Fruit fly (Drosophila melanogaster): ENCODE results near the gene CG3407.

The CG3407 gene

DNA sequence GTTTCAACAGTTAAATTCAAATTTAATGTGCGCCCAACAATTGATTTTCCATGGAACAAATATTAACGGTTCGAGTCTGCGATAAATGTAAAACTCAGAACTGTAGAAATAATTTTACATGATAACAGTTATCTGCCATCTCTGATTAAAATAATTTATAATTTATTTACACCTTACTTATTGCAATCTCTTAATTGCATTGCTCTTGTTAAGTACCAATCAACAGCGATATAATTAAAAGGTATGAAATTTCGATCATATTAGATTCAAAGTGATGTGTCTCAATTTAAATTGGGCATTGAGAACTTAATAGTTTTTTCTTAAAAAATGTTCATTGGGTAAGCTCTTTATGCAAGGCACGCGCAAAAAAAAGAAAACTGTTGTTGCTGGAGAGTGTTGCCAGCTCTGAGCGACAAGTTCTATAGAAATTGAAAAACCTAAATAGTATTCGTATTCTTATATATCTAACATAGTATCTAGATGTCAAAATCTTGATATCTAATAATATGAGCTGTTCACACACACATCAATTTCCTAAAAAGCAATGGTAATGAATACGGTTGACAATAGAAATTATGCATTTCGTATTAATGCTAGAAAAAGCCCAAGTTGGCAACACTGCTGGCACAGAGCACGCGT is 10.3 kb downstream of the CG3407 start (continued):
- TF ChIP-seq CrebB (tag; optimal IDR thresholded peaks at IDR 0.05): peak; percentile 68
- TF ChIP-seq CG1529 (GFP tag; optimal IDR thresholded peaks at IDR 0.05): peak; percentile 26
- TF ChIP-seq CG1792 (GFP tag; optimal IDR thresholded peaks at IDR 0.05): peak; percentile 13
- TF ChIP-seq ewg (GFP tag; optimal IDR thresholded peaks at IDR 0.05): peak; percentile 71
- no peak for TF ChIP-seq ro (GFP tag; IDR thresholded peaks at IDR 0.05)
- TF ChIP-seq Jarid2 (GFP tag; optimal IDR thresholded peaks at IDR 0.05): no peak
- TF ChIP-seq gt (GFP tag; IDR thresholded peaks at IDR 0.05): no peak
- peak; percentile 98 for TF ChIP-seq grn (GFP tag; optimal IDR thresholded peaks at IDR 0.05)
- no peak for TF ChIP-seq Stat92E (GFP tag; optimal IDR thresholded peaks at IDR 0.05)
- TF ChIP-seq luna (GFP tag; optimal IDR thresholded peaks at IDR 0.05): no peak
- TF ChIP-seq grau (tag; optimal IDR thresholded peaks at IDR 0.05): peak; percentile 80
- no peak for TF ChIP-seq gcm2 (GFP tag; optimal IDR thresholded peaks at IDR 0.05)
- TF ChIP-seq unc-4 (GFP tag; IDR thresholded peaks at IDR 0.05; ENCODE audit: partially characterized antibody): 0 out of 2 replicates have a peak, but pooled peaks have one; percentile 13
- TF ChIP-seq CG30431 (GFP tag; optimal IDR thresholded peaks at IDR 0.05): peak; percentile 39
- peak; percentile 61 for TF ChIP-seq CG9437 (GFP tag; optimal IDR thresholded peaks at IDR 0.05)
- no peak for TF ChIP-seq CG7839 (tag; optimal IDR thresholded peaks at IDR 0.05)
- peak; percentile 62 for TF ChIP-seq Hsf (GFP tag; optimal IDR thresholded peaks at IDR 0.05)
- TF ChIP-seq gsb (GFP tag; IDR thresholded peaks at IDR 0.05): peak; percentile 43; the same call in 1 of the 2 replicates
- peak; percentile 75 for TF ChIP-seq Atf6 (GFP tag; IDR thresholded peaks at IDR 0.05)
- TF ChIP-seq CG6765 (GFP tag; optimal IDR thresholded peaks at IDR 0.05): peak; percentile 46
- TF ChIP-seq emc (GFP tag; optimal IDR thresholded peaks at IDR 0.05): no peak
- peak; percentile 45 for TF ChIP-seq CG31224 (GFP tag; IDR thresholded peaks at IDR 0.05)
- TF ChIP-seq CG3407 (GFP tag; optimal IDR thresholded peaks at IDR 0.05): no peak
- peak; percentile 60 for TF ChIP-seq CG1233 (GFP tag; optimal IDR thresholded peaks at IDR 0.05)
- TF ChIP-seq CG14860 (GFP tag; IDR thresholded peaks at IDR 0.05; ENCODE audit: partially characterized antibody): no peak
- no peak for TF ChIP-seq trem (tag; optimal IDR thresholded peaks at IDR 0.05)
- peak; percentile 32; the same call in 1 of the 2 replicates for TF ChIP-seq amos (GFP tag; IDR thresholded peaks at IDR 0.05; ENCODE audit: partially characterized antibody)
- TF ChIP-seq CG3163 (GFP tag; optimal IDR thresholded peaks at IDR 0.05): peak; percentile 45
- peak; percentile 15 for TF ChIP-seq jing (GFP tag; optimal IDR thresholded peaks at IDR 0.05)
- TF ChIP-seq Dek (tag; optimal IDR thresholded peaks at IDR 0.05): peak; percentile 86
- TF ChIP-seq Poxn (GFP tag; IDR thresholded peaks at IDR 0.05): no peak
- TF ChIP-seq CG9876 (GFP tag; optimal IDR thresholded peaks at IDR 0.05): no peak
- TF ChIP-seq NK7.1 (GFP tag; optimal IDR thresholded peaks at IDR 0.05): no peak
- TF ChIP-seq chinmo (GFP tag; IDR thresholded peaks at IDR 0.05; ENCODE audit: partially characterized antibody): no peak
- peak; percentile 37 for TF ChIP-seq Myb (GFP tag; optimal IDR thresholded peaks at IDR 0.05)
- TF ChIP-seq CG6813 (GFP tag; optimal IDR thresholded peaks at IDR 0.05): peak; percentile 11
- peak; percentile 45; the same call in 2 of the 3 replicates for TF ChIP-seq CG14050 (GFP tag; IDR thresholded peaks at IDR 0.05)
- TF ChIP-seq tna (GFP tag; IDR thresholded peaks at IDR 0.05; ENCODE audit: partially characterized antibody): no peak
- peak; percentile 58 for TF ChIP-seq phol (tag; optimal IDR thresholded peaks at IDR 0.05)

DNA sequence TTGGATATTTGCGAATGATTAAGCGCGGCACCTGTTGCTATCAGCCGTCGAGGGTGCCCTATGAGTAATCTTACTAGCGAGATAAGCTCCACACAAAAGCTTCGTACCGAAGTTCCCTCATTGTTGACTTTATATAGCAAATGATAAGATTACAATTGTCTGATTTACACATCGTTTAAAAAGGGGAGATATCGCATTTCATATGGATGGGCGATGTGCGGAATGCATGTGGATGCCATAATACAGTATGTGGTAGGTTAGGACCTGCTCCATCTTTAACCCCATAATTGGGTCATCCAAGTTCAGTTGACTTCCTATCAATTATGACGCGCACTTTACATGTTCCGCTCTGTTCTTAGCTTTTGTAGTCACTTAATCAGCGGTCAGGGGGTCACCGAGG is 21.6 kb downstream of the CG3407 start:
- no peak for TF ChIP-seq H2.0 (GFP tag; IDR thresholded peaks at IDR 0.05)
- peak; percentile 88 for TF ChIP-seq exex (tag; optimal IDR thresholded peaks at IDR 0.05)
- TF ChIP-seq grn (GFP tag; optimal IDR thresholded peaks at IDR 0.05): peak; percentile 63
- no peak for TF ChIP-seq CG7271 (tag; optimal IDR thresholded peaks at IDR 0.05)
- peak; percentile 73 for TF ChIP-seq CG34376 (GFP tag; optimal IDR thresholded peaks at IDR 0.05)
- TF ChIP-seq CG7987 (GFP tag; optimal IDR thresholded peaks at IDR 0.05): peak; percentile 8
- peak; percentile 7 for TF ChIP-seq CG5180 (GFP tag; optimal IDR thresholded peaks at IDR 0.05)
- no peak for TF ChIP-seq scrt (GFP tag; optimal IDR thresholded peaks at IDR 0.05)
- peak; percentile 40 for TF ChIP-seq kah (GFP tag; optimal IDR thresholded peaks at IDR 0.05)
- no peak for TF ChIP-seq oc (tag; optimal IDR thresholded peaks at IDR 0.05)
- peak; percentile 38; the same call in 1 of the 3 replicates for TF ChIP-seq CG11695 (GFP tag; IDR thresholded peaks at IDR 0.05)
- no peak for TF ChIP-seq bcd (GFP tag; optimal IDR thresholded peaks at IDR 0.05)
- no peak for TF ChIP-seq sima (GFP tag; optimal IDR thresholded peaks at IDR 0.05)

Measured in whole organism, embryonic.